Fruit fly (Drosophila melanogaster) S2 (cell line): ENCODE measurements around the gene CecA1.

Experiments used
- CG8478 ChIP-seq: fragments of >200 bp; optimal IDR thresholded peaks from 2 replicates; lab custom pipeline; 2018
- CTCF ChIP-seq, 2 experiments: fragments of >200 bp; optimal IDR thresholded peaks; 2 replicates each; lab custom pipeline; 2018

DNA sequence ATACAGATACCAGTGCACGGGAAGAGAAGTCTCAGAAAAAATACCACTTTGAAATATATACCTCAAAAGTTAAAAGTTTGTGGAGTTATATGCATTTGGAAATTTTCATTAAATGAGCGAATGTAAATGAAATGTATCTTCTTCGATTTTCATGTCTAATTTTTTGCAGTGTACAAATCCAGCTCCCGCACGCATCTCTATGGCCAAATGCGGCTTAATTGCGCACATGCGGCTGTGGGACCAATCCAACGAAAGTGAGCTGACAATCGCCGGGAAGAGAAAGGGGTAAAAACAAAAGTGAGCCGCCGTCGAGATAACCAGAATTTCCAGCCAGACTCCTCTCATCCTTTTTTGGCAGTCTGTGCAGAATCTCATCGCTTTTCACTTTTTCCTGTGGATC, 46.5 kb upstream of the CecA1 start:
- TF ChIP-seq CG8478 (lab: Kevin White, UChicago) (no peak), CTCF (optimal IDR thresholded peaks at IDR 0.05; lab: Kevin White, UChicago) (no peak)
